Fruit fly (Drosophila melanogaster) whole organism, prepupa: ENCODE measurements around the gene CG43732.

Experiments used
- CG3032 ChIP-seq: fragments of 200-800 bp; optimal IDR thresholded peaks from 2 replicates; lab custom pipeline; 2019; ENCODE audit warnings: missing biosample characterization, mild to moderate bottlenecking, missing genetic modification characterization, moderate library complexity
- CG32006 ChIP-seq: fragments of 200-800 bp; sonication (Bioruptor generic); optimal IDR thresholded peaks from 3 replicates; lab custom pipeline; 2017; ENCODE audit warnings: missing biosample characterization, mild to moderate bottlenecking, missing genetic modification characterization
- CG6163 ChIP-seq: fragments of 200-800 bp; sonication (Bioruptor generic); IDR thresholded peaks from 3 replicates; pipeline ENCODE4 v1.3.6; 2022; ENCODE audit warnings: missing biosample characterization, missing genetic modification characterization
- Eip75B ChIP-seq: fragments of 200-800 bp; sonication (Bioruptor generic); optimal IDR thresholded peaks from 3 replicates; lab custom pipeline; 2016; ENCODE audit warnings: missing biosample characterization, missing genetic modification characterization
- Eip93F ChIP-seq: fragments of 200-800 bp; sonication (Bioruptor generic); optimal IDR thresholded peaks from 2 replicates; lab custom pipeline; 2016; ENCODE audit warnings: missing biosample characterization, mild to moderate bottlenecking, missing genetic modification characterization
- Lpt ChIP-seq: fragments of 200-800 bp; sonication (Bioruptor generic); optimal IDR thresholded peaks from 3 replicates; lab custom pipeline; 2016; ENCODE audit warnings: missing biosample characterization, missing genetic modification characterization
- cyc ChIP-seq: fragments of 200-800 bp; sonication (Bioruptor generic); optimal IDR thresholded peaks from 3 replicates; lab custom pipeline; 2016; ENCODE audit warnings: missing biosample characterization, missing genetic modification characterization

DNA sequence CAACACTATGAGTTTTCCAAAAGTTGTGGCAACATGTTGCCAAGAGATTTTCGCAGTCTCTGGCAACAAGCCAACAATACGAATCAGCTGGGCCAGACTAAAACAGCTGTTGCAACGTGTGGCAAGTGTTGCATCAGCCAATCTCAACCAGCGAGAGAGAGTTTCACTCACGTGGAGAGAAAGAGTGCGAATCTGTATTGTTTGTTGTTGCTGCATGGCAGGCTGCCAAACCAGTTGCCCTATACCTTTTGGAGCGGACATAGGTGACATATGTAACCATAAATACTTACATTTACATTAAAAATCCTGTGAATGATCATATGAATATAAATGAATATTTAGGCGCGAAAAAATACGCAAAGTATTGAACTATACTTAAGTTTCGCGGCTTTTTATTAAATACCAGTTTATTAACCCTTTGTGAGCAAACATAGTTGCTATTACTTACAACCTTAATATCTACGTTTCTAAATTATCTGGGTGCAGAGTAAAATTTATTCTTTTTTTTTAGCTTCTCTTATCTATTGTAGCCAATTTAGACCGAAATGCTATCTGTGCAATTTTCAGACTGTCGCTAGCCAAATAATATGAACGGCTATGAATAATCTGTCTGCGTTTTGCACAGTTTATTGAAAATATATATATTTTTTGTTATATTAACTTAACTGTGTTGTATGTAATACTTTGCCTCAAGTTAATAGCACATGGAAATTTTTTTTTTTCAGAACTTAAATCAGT is 36.0 kb upstream of the CG43732 start:
- TF ChIP-seq Eip75B (GFP tag; lab: Kevin White, UChicago) (peak; percentile 57), Eip93F (GFP tag; lab: Kevin White, UChicago) (no peak), CG32006 (GFP tag; lab: Kevin White, UChicago) (peak; percentile 87), cyc (GFP tag; lab: Kevin White, UChicago) (peak; percentile 46), CG3032 (tag; lab: Kevin White, UChicago) (peak; percentile 61), Lpt (peak; percentile 5), CG6163 (GFP tag; lab: Robert Waterston, UW) (peak; percentile 81)
